Worm (Caenorhabditis elegans) whole organism, L4 larva: ENCODE data around the gene hnd-1.

Experiments
- Y5F2A.4 ChIP-seq: fragments of 200-800 bp; sonication (Bioruptor generic); optimal IDR thresholded peaks from 2 replicates; lab custom pipeline; 2018; ENCODE audit warnings: mild to moderate bottlenecking, missing genetic modification characterization, missing compliant biosample characterization
- ceh-28 ChIP-seq: fragments of 150-350 bp; optimal IDR thresholded peaks from 2 replicates; lab custom pipeline; 2014; ENCODE audit warnings: missing biosample characterization, missing genetic modification reagents, missing genetic modification characterization
- lsy-2 ChIP-seq, 2 experiments: fragments of 150-350 bp in 1 of 2; sonication (generic microtip) in 1 of 2; optimal IDR thresholded peaks; 2 replicates each; lab custom pipeline; 2014 to 2017; ENCODE audit warnings: missing biosample characterization in 2 of 2, missing genetic modification characterization in 2 of 2
- nhr-11 ChIP-seq: fragments of 150-350 bp; optimal IDR thresholded peaks from 2 replicates; lab custom pipeline; 2014; ENCODE audit warnings: missing biosample characterization, missing genetic modification characterization
- sdz-12 ChIP-seq: fragments of 200-800 bp; sonication (Bioruptor generic); optimal IDR thresholded peaks from 2 replicates; lab custom pipeline; 2018; ENCODE audit warnings: mild to moderate bottlenecking, missing genetic modification characterization, missing compliant biosample characterization
- unc-62 ChIP-seq, 3 experiments: fragments of 150-350 bp in 1 of 3; sonication (generic microtip); optimal IDR thresholded peaks in 2 of 3; peaks in 1 of 3; 1 replicate in 1 of 3; 2 replicates in 2 of 3; lab custom pipeline; 2014 to 2017; ENCODE audit warnings: missing biosample characterization in 3 of 3, missing genetic modification characterization in 3 of 3, missing genetic modification reagents in 3 of 3, missing genotype in 1 of 3
- zag-1 ChIP-seq: fragments of 150-350 bp; optimal IDR thresholded peaks from 2 replicates; lab custom pipeline; 2014; ENCODE audit warnings: missing biosample characterization, missing genetic modification characterization
- ztf-11 ChIP-seq: fragments of 150-350 bp; optimal IDR thresholded peaks from 2 replicates; lab custom pipeline; 2014; ENCODE audit warnings: missing biosample characterization, missing genetic modification characterization

DNA sequence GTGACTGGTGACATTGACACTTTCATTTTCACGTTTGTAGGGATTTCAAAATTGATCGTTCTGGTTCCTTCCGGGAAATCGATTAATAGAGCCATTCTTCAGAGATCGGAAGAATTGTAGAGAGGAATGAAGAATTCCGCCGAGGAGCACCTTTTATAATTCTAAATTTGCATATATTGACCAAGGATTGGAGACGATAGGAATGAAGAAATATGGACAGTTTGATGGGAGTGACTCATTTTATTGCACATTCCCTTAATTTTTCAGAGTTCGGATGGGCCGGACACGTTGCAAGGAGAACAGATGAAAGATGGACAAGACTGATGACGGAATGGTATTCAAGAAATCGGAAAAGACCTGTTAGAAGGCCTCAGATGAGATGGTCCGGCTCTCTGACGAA, 15.9 kb downstream of the hnd-1 start, which contains the start of gene C44C10.15:
- no peak for TF ChIP-seq Y5F2A.4 (GFP tag; lab: Kevin White, UChicago)
- TF ChIP-seq nhr-11 (tag; lab: Kevin White, UChicago): no peak
- no peak for TF ChIP-seq ceh-28 (tag; lab: Kevin White, UChicago)
- TF ChIP-seq lsy-2 (tag; optimal IDR thresholded peaks at IDR 0.05; lab: Kevin White, UChicago): no peak
- no peak for TF ChIP-seq unc-62 (GFP tag; optimal IDR thresholded peaks at IDR 0.05 in 1 of 2; lab: Kevin White, UChicago)
- no peak for TF ChIP-seq unc-62 (tag; optimal IDR thresholded peaks at IDR 0.05; lab: Kevin White, UChicago)
- TF ChIP-seq sdz-12 (GFP tag; lab: Kevin White, UChicago): no peak
- TF ChIP-seq zag-1: no peak
- TF ChIP-seq ztf-11 (tag; lab: Kevin White, UChicago): no peak
